Fruit fly (Drosophila melanogaster) whole organism, pupa: ENCODE measurements around the gene car.

Source experiments
- CG10348 ChIP-seq: fragments of 200-800 bp; sonication (Bioruptor generic); IDR thresholded peaks from 2 replicates; pipeline ENCODE4 v1.3.6; 2022; ENCODE audit warnings: missing biosample characterization, missing genetic modification characterization
- CG12605 ChIP-seq: fragments of 200-800 bp; sonication (Bioruptor generic); IDR thresholded peaks from 2 replicates; pipeline ENCODE4 v1.3.6; 2022; ENCODE audit warnings: missing biosample characterization, missing genetic modification characterization
- CG13204 ChIP-seq: fragments of 200-800 bp; sonication (Bioruptor generic); optimal IDR thresholded peaks from 2 replicates; lab custom pipeline; 2018; ENCODE audit warnings: missing biosample characterization, mild to moderate bottlenecking, missing genetic modification characterization, moderate library complexity
- CG14655 ChIP-seq: fragments of 200-800 bp; sonication (Bioruptor generic); optimal IDR thresholded peaks from 3 replicates; lab custom pipeline; 2017; ENCODE audit warnings: mild to moderate bottlenecking, missing biosample characterization, missing genetic modification reagents, missing genetic modification characterization
- CG15710 ChIP-seq: fragments of 200-800 bp; sonication (Bioruptor generic); optimal IDR thresholded peaks from 2 replicates; lab custom pipeline; 2018; ENCODE audit warnings: missing biosample characterization, mild to moderate bottlenecking, missing genetic modification characterization, moderate library complexity
- CG17806 ChIP-seq: fragments of 200-800 bp; sonication (Bioruptor generic); optimal IDR thresholded peaks from 2 replicates; lab custom pipeline; 2018; ENCODE audit warnings: missing biosample characterization, mild to moderate bottlenecking, missing genetic modification characterization, moderate library complexity
- CG32121 ChIP-seq: fragments of 200-800 bp; sonication (Bioruptor generic); IDR thresholded peaks from 2 replicates; pipeline ENCODE4 v1.3.6; 2022; ENCODE audit warnings: missing biosample characterization, missing genetic modification characterization
- CG34367 ChIP-seq: fragments of 200-800 bp; sonication (Bioruptor generic); optimal IDR thresholded peaks from 2 replicates; lab custom pipeline; 2018; ENCODE audit warnings: missing biosample characterization, mild to moderate bottlenecking, missing genetic modification characterization
- CG4496 ChIP-seq: fragments of 200-800 bp; sonication (Bioruptor generic); IDR thresholded peaks from 3 replicates; pipeline ENCODE4 v1.3.6; 2022; ENCODE audit warnings: missing biosample characterization, missing genetic modification characterization
- CG8159 ChIP-seq: fragments of 200-800 bp; sonication (Bioruptor generic); optimal IDR thresholded peaks from 3 replicates; lab custom pipeline; 2018; ENCODE audit warnings: missing biosample characterization, mild to moderate bottlenecking, missing genetic modification characterization, moderate library complexity
- CG8301 ChIP-seq: fragments of 200-800 bp; sonication (Bioruptor generic); optimal IDR thresholded peaks from 2 replicates; lab custom pipeline; 2018; ENCODE audit warnings: missing biosample characterization, mild to moderate bottlenecking, missing genetic modification characterization
- CG9948 ChIP-seq: fragments of 200-800 bp; sonication (Bioruptor generic); optimal IDR thresholded peaks from 2 replicates; lab custom pipeline; 2018; ENCODE audit warnings: missing biosample characterization, mild to moderate bottlenecking, missing genetic modification characterization, moderate library complexity
- D1 ChIP-seq: fragments of 200-800 bp; sonication (Bioruptor generic); optimal IDR thresholded peaks from 2 replicates; lab custom pipeline; 2018; ENCODE audit warnings: missing biosample characterization, mild to moderate bottlenecking, missing genetic modification characterization, moderate library complexity
- EcR ChIP-seq: fragments of 200-800 bp; sonication (Bioruptor generic); optimal IDR thresholded peaks from 3 replicates; lab custom pipeline; 2019; ENCODE audit warnings: missing biosample characterization, missing genetic modification characterization, mild to moderate bottlenecking, moderate library complexity, missing genetic modification reagents
- Ets98B ChIP-seq: fragments of 200-800 bp; sonication (Bioruptor generic); IDR thresholded peaks from 2 replicates; pipeline ENCODE4 v1.3.6; 2022; ENCODE audit warnings: missing biosample characterization, missing genetic modification characterization
- Pif1A ChIP-seq: fragments of 200-800 bp; sonication (Bioruptor generic); optimal IDR thresholded peaks from 3 replicates; lab custom pipeline; 2016; ENCODE audit warnings: missing biosample characterization, missing genetic modification characterization
- Pif1B ChIP-seq: fragments of 200-800 bp; sonication (Bioruptor generic); optimal IDR thresholded peaks from 3 replicates; lab custom pipeline; 2016; ENCODE audit warnings: missing biosample characterization, missing genetic modification characterization
- Snoo ChIP-seq: fragments of 200-800 bp; sonication (Bioruptor generic); optimal IDR thresholded peaks from 3 replicates; lab custom pipeline; 2017; ENCODE audit warnings: missing biosample characterization, mild to moderate bottlenecking, missing genetic modification characterization, inconsistent platforms
- fd96Ca ChIP-seq: fragments of 200-800 bp; sonication (Bioruptor generic); IDR thresholded peaks from 3 replicates; pipeline ENCODE4 v1.3.6; 2022; ENCODE audit warnings: missing biosample characterization, missing genetic modification characterization
- gl ChIP-seq: fragments of 200-800 bp; sonication (Bioruptor generic); optimal IDR thresholded peaks from 2 replicates; lab custom pipeline; 2018; ENCODE audit warnings: missing biosample characterization, mild to moderate bottlenecking, missing genetic modification characterization
- rn ChIP-seq: fragments of 200-800 bp; sonication (Bioruptor generic); IDR thresholded peaks from 2 replicates; pipeline ENCODE4 v1.3.6; 2022; ENCODE audit warnings: missing biosample characterization, missing genetic modification characterization

car gene

DNA sequence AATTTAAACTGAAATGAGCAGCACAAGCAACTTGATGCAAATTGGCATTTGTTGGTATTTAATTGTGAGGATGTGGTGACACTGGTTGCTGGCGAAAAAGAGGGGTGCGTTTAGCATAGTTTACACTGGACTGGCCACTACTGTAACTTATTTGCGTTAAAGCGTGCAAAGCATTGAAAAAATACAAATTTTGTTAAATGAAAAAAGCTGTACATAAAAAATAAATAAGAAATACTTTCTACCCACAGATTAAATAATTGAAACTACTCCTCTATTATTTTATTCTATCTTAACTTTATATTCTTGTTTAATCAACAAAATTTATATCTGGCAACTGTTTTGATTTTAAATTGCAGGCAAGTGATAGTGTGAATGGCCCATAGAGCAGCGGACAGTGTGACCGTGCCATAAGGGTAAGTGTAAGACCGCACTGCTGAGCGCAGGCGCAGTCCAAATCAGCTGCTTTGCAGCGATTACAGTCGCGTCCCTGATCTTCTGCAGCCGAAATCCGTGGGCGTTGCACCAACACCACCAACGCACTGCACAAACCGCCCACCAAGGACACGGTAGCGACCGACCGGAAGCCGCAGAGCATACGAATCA, at the start of gene car, which contains the start of gene Grip84:
TSS of gene car (plus strand) at position 306 of the 603 bp plus-strand sequence.
TSS of gene Grip84 (minus strand) at position 51 of the 603 bp plus-strand sequence.
- TF ChIP-seq CG14655 (GFP tag; lab: Kevin White, UChicago) (no peak), CG32121 (GFP tag; lab: Robert Waterston, UW) (peak; percentile 40), D1 (tag; lab: Kevin White, UChicago) (no peak), CG8159 (tag; lab: Kevin White, UChicago) (no peak), CG9948 (peak; percentile 65), Pif1A (GFP tag; lab: Kevin White, UChicago) (no peak), gl (tag; lab: Kevin White, UChicago) (no peak), CG10348 (GFP tag; lab: Robert Waterston, UW) (peak; percentile 14; the same call in 1 of the 2 replicates), CG34367 (tag; lab: Kevin White, UChicago) (peak; percentile 39), CG15710 (tag; lab: Kevin White, UChicago) (peak; percentile 58), CG17806 (tag; lab: Kevin White, UChicago) (peak; percentile 56), CG8301 (no peak), Pif1B (no peak), Snoo (tag; lab: Kevin White, UChicago) (no peak), CG4496 (GFP tag; lab: Robert Waterston, UW) (no peak; the same call in 2 of the 3 replicates), CG13204 (no peak), EcR (GFP tag; lab: Kevin White, UChicago) (no peak), CG12605 (GFP tag; lab: Robert Waterston, UW) (peak; percentile 49; the same call in 1 of the 2 replicates), rn (GFP tag; lab: Robert Waterston, UW) (no peak), fd96Ca (GFP tag; lab: Robert Waterston, UW) (0 out of 3 replicates have a peak, but pooled peaks have one; percentile 48), Ets98B (GFP tag; lab: Robert Waterston, UW) (no peak; the same call in 1 of the 2 replicates)
- TF ChIP-seq, all 21 proteins: peak for 8

dm6 chrX:19520376-19520775, 45.4 kb upstream of the car start:
- TF ChIP-seq Snoo (tag; lab: Kevin White, UChicago) (no peak), CG8159 (tag; lab: Kevin White, UChicago) (no peak), CG17806 (tag; lab: Kevin White, UChicago) (no peak), fd96Ca (GFP tag; lab: Robert Waterston, UW) (no peak)

dm6 chrX:19520888-19521287, 44.9 kb upstream of the car start:
- TF ChIP-seq CG12605 (GFP tag; lab: Robert Waterston, UW) (no peak), Snoo (tag; lab: Kevin White, UChicago) (no peak), EcR (GFP tag; lab: Kevin White, UChicago) (no peak), Pif1A (GFP tag; lab: Kevin White, UChicago) (no peak), Ets98B (GFP tag; lab: Robert Waterston, UW) (no peak)

- no peak for TF ChIP-seq CG15710 (tag; lab: Kevin White, UChicago)
- TF ChIP-seq fd96Ca (GFP tag; lab: Robert Waterston, UW), result no peak
- no peak for TF ChIP-seq CG9948
- no peak for TF ChIP-seq Snoo (tag; lab: Kevin White, UChicago)
- TF ChIP-seq CG12605 (GFP tag; lab: Robert Waterston, UW), result no peak
- TF ChIP-seq CG10348 (GFP tag; lab: Robert Waterston, UW), result no peak
- no peak for TF ChIP-seq CG4496 (GFP tag; lab: Robert Waterston, UW)
- no peak for TF ChIP-seq Pif1B
- no peak for TF ChIP-seq Ets98B (GFP tag; lab: Robert Waterston, UW)
- TF ChIP-seq CG14655 (GFP tag; lab: Kevin White, UChicago), result no peak
- TF ChIP-seq D1 (tag; lab: Kevin White, UChicago), result no peak
Measured at dm6 chrX:19521753-19522383, 44.0 kb upstream of the car start, which contains the start of the genes Idh3a and CoRest. Gene Idh3a (minus strand): TSS chrX:19521810. Gene CoRest (plus strand): TSS chrX:19521929.

DNA sequence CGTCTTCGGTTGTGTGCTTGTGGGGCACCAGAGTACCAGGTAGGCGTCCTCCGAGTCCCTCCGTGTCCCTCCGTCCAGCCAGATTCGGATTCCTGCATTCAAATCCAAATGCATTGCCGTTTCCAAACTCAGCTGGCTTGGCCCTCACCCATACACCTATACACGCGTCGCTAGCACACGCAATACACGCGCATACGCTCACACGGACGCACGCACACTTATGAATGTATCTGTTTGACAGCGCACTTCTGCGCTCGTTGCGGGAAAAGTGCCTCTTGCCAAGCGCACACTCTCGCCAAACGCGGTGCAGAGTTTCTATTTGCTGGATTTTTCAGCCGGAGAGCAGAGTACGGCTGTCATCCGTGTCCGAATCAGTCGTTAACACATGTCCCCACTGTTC, 43.2 kb upstream of the car start:
- TF ChIP-seq CG34367 (tag; lab: Kevin White, UChicago) (no peak), gl (tag; lab: Kevin White, UChicago) (no peak), fd96Ca (GFP tag; lab: Robert Waterston, UW) (0 out of 3 replicates have a peak, but pooled peaks have one; percentile 16)

DNA sequence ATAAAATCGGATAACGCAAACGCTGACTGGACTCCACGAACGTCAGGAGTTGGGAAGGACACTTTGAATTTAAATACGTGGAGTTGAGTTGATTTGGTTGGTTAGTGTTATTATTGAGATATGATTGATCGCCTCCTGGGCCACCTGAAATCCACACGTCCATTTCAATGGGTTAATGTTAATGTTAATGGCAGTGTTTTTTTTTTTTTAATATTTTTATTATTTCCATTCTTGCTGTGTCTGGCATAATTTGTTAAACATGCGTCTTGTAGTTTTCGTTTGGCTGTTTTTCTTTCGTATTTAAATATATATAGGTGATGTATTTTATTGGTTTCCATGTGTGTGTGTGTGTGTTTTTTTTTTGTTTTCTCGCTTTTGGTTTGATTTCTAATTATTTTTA, 34.2 kb upstream of the car start, which contains the start of gene CG12231:
TSS of gene CG12231 (minus strand) at position 101 of the 400 bp plus-strand sequence.
- TF ChIP-seq CG14655 (GFP tag; lab: Kevin White, UChicago) (no peak), CG4496 (GFP tag; lab: Robert Waterston, UW) (no peak)
